Worm (Caenorhabditis elegans) whole organism, L1 larva: ENCODE measurements around the gene gpc-1.
A peak's percentile ranks its signal among the peaks of the same experiment; 100 is the strongest.

ENCODE experiments used
- C34B4.2 ChIP-seq: sonication (generic microtip); optimal IDR thresholded peaks from 2 replicates; lab custom pipeline; 2017; ENCODE audit warnings: mild to moderate bottlenecking, missing genetic modification characterization, missing compliant biosample characterization
- aha-1 ChIP-seq: fragments of 150-350 bp; optimal IDR thresholded peaks from 2 replicates; lab custom pipeline; 2014; ENCODE audit warnings: missing biosample characterization, missing genetic modification characterization
- alr-1 ChIP-seq: fragments of 200-800 bp; sonication (Bioruptor generic); optimal IDR thresholded peaks from 2 replicates; lab custom pipeline; 2018; ENCODE audit warnings: borderline replicate concordance, mild to moderate bottlenecking, missing genetic modification characterization, missing compliant biosample characterization
- aly-2 ChIP-seq: fragments of 150-350 bp; optimal IDR thresholded peaks from 2 replicates; lab custom pipeline; 2014; ENCODE audit warnings: missing biosample characterization, missing genetic modification characterization
- blmp-1 ChIP-seq: fragments of 150-350 bp; optimal IDR thresholded peaks from 2 replicates; lab custom pipeline; 2014; ENCODE audit warnings: missing biosample characterization, missing genetic modification characterization
- ceh-63 ChIP-seq: fragments of 200-800 bp; sonication (Bioruptor generic); optimal IDR thresholded peaks from 2 replicates; lab custom pipeline; 2018; ENCODE audit warnings: mild to moderate bottlenecking, missing genetic modification characterization, missing compliant biosample characterization
- ceh-90 ChIP-seq: sonication (generic microtip); optimal IDR thresholded peaks from 2 replicates; lab custom pipeline; 2016; ENCODE audit warnings: missing genetic modification characterization, missing compliant biosample characterization
- ces-1 ChIP-seq: fragments of 150-350 bp; optimal IDR thresholded peaks from 2 replicates; lab custom pipeline; 2014; ENCODE audit warnings: missing biosample characterization, missing genetic modification reagents, missing genetic modification characterization
- dsc-1 ChIP-seq: sonication (generic microtip); optimal IDR thresholded peaks from 2 replicates; lab custom pipeline; 2016; ENCODE audit warnings: mild to moderate bottlenecking, missing genetic modification characterization, missing compliant biosample characterization
- efl-1 ChIP-seq, 4 experiments: fragments of 150-350 bp; optimal IDR thresholded peaks in 3 of 4; peaks in 1 of 4; 1 replicate in 1 of 4; 2 replicates in 3 of 4; lab custom pipeline; 2014; ENCODE audit warnings: missing biosample characterization in 2 of 4, missing genetic modification characterization in 2 of 4, missing genetic modification reagents in 2 of 4
- egl-27 ChIP-seq, 2 experiments: fragments of 150-350 bp in 1 of 2; sonication (generic microtip); optimal IDR thresholded peaks; 3 replicates each; lab custom pipeline; 2017 to 2018; ENCODE audit warnings: missing biosample characterization in 2 of 2, missing genetic modification characterization in 2 of 2, missing genetic modification reagents in 2 of 2
- fkh-10 ChIP-seq: sonication (generic microtip); optimal IDR thresholded peaks from 2 replicates; lab custom pipeline; 2017; ENCODE audit warnings: missing biosample characterization, missing genetic modification reagents, missing genetic modification characterization
- fkh-8 ChIP-seq: sonication (generic microtip); optimal IDR thresholded peaks from 2 replicates; lab custom pipeline; 2016; ENCODE audit warnings: mild to moderate bottlenecking, missing genetic modification characterization, missing compliant biosample characterization
- fos-1 ChIP-seq: fragments of 150-350 bp; optimal IDR thresholded peaks from 2 replicates; lab custom pipeline; 2014; ENCODE audit warnings: missing biosample characterization, missing genetic modification characterization
- grh-1 ChIP-seq: fragments of 200-800 bp; sonication (Bioruptor generic); IDR thresholded peaks from 2 replicates; pipeline ENCODE4 v1.3.6; 2022; ENCODE audit warnings: missing genetic modification reagents, missing genetic modification characterization, missing compliant biosample characterization
- hlh-4 ChIP-seq: sonication (generic microtip); optimal IDR thresholded peaks from 2 replicates; lab custom pipeline; 2016; ENCODE audit warnings: mild to moderate bottlenecking, missing genetic modification characterization, missing compliant biosample characterization
- jun-1 ChIP-seq: fragments of 150-350 bp; optimal IDR thresholded peaks from 2 replicates; lab custom pipeline; 2014; ENCODE audit warnings: missing biosample characterization, missing genetic modification reagents, missing genetic modification characterization
- lin-14 ChIP-seq: fragments of 200-800 bp; sonication (Bioruptor generic); optimal IDR thresholded peaks from 2 replicates; lab custom pipeline; 2018; ENCODE audit warnings: mild to moderate bottlenecking, missing genetic modification characterization, moderate library complexity, missing compliant biosample characterization
- lin-15B ChIP-seq: fragments of 150-350 bp; sonication (generic microtip); optimal IDR thresholded peaks from 3 replicates; lab custom pipeline; 2014; ENCODE audit warnings: missing biosample characterization, missing genetic modification characterization
- lin-35 ChIP-seq, 2 experiments: fragments of 150-350 bp; optimal IDR thresholded peaks; 2 replicates each; lab custom pipeline; 2014; ENCODE audit warnings: missing biosample characterization in 2 of 2, missing genetic modification characterization in 2 of 2, missing genetic modification reagents in 2 of 2
- lin-39 ChIP-seq: fragments of 150-350 bp; optimal IDR thresholded peaks from 2 replicates; lab custom pipeline; 2014; ENCODE audit warnings: missing biosample characterization, missing genetic modification reagents, missing genetic modification characterization
- lir-3 ChIP-seq: sonication (generic microtip); optimal IDR thresholded peaks from 2 replicates; lab custom pipeline; 2016; ENCODE audit warnings: mild to moderate bottlenecking, missing genetic modification characterization, moderate library complexity, missing compliant biosample characterization; ENCODE audit not compliant: poor library complexity
- lsy-2 ChIP-seq, 2 experiments: fragments of 150-350 bp; optimal IDR thresholded peaks; 2 replicates each; lab custom pipeline; 2014; ENCODE audit warnings: missing biosample characterization in 2 of 2, missing genetic modification characterization in 2 of 2
- mab-9 ChIP-seq: fragments of 200-800 bp; sonication (Bioruptor generic); IDR thresholded peaks from 2 replicates; pipeline ENCODE4 v1.3.6; 2022; ENCODE audit warnings: missing genetic modification reagents, missing genetic modification characterization, missing compliant biosample characterization
- mef-2 ChIP-seq: fragments of 150-350 bp; optimal IDR thresholded peaks from 2 replicates; lab custom pipeline; 2014; ENCODE audit warnings: missing biosample characterization, missing genetic modification characterization
- nhr-11 ChIP-seq: fragments of 150-350 bp; optimal IDR thresholded peaks from 2 replicates; lab custom pipeline; 2014; ENCODE audit warnings: missing biosample characterization, missing genetic modification characterization
- nhr-20 ChIP-seq: sonication (generic microtip); optimal IDR thresholded peaks from 2 replicates; lab custom pipeline; 2016; ENCODE audit warnings: mild to moderate bottlenecking, missing genetic modification characterization, missing compliant biosample characterization
- nhr-237 ChIP-seq: fragments of 150-350 bp; optimal IDR thresholded peaks from 2 replicates; lab custom pipeline; 2014; ENCODE audit warnings: missing biosample characterization, missing genetic modification characterization
- nhr-47 ChIP-seq: sonication (generic microtip); optimal IDR thresholded peaks from 2 replicates; lab custom pipeline; 2016; ENCODE audit warnings: mild to moderate bottlenecking, missing genetic modification characterization, moderate library complexity, missing compliant biosample characterization
- nhr-71 ChIP-seq: sonication (generic microtip); optimal IDR thresholded peaks from 2 replicates; lab custom pipeline; 2016; ENCODE audit warnings: mild to moderate bottlenecking, missing genetic modification characterization, moderate library complexity, missing compliant biosample characterization
- rnt-1 ChIP-seq: sonication (generic microtip); optimal IDR thresholded peaks from 2 replicates; lab custom pipeline; 2016; ENCODE audit warnings: mild to moderate bottlenecking, missing genetic modification characterization, moderate library complexity, missing compliant biosample characterization
- snu-23 ChIP-seq: sonication (generic microtip); optimal IDR thresholded peaks from 2 replicates; lab custom pipeline; 2016; ENCODE audit warnings: missing genetic modification characterization, missing compliant biosample characterization
- sup-37 ChIP-seq: fragments of 200-800 bp; sonication (Bioruptor generic); optimal IDR thresholded peaks from 2 replicates; lab custom pipeline; 2018; ENCODE audit warnings: mild to moderate bottlenecking, missing genetic modification characterization, missing compliant biosample characterization
- swsn-7 ChIP-seq: sonication (generic microtip); optimal IDR thresholded peaks from 2 replicates; lab custom pipeline; 2016; ENCODE audit warnings: missing genetic modification characterization, missing compliant biosample characterization
- unc-130 ChIP-seq: fragments of 150-350 bp; optimal IDR thresholded peaks from 2 replicates; lab custom pipeline; 2017; ENCODE audit warnings: missing biosample characterization, missing genetic modification characterization, inconsistent platforms
- unc-30 ChIP-seq: sonication (generic microtip); optimal IDR thresholded peaks from 2 replicates; lab custom pipeline; 2017; ENCODE audit warnings: missing biosample characterization, missing genetic modification characterization
- unc-62 ChIP-seq: fragments of 150-350 bp; optimal IDR thresholded peaks from 2 replicates; lab custom pipeline; 2014; ENCODE audit warnings: missing biosample characterization, missing genetic modification reagents, missing genetic modification characterization
- zag-1 ChIP-seq: fragments of 150-350 bp; optimal IDR thresholded peaks from 2 replicates; lab custom pipeline; 2014; ENCODE audit warnings: missing biosample characterization, missing genetic modification characterization
- zip-4 ChIP-seq: fragments of 200-800 bp; sonication (Bioruptor generic); optimal IDR thresholded peaks from 2 replicates; lab custom pipeline; 2018; ENCODE audit warnings: mild to moderate bottlenecking, missing genetic modification characterization, moderate library complexity, missing compliant biosample characterization

The gpc-1 gene

DNA sequence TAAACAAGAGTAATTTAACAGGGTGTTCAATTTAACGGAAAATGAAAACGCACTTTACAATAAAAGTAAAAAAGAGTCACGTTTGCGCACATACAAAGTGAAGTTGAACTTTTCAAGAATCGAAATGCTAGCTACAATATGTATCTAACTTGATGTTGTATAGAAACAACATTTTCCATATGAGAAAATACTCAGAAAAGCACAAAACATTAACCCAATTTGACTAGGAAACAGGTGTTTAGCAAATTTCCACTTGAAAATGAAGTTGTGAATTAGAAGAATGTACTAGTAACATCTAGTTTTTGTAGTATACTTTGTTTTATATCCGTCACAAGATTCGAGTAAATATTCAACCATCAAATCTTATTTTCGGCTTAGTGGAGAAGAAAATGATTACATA, at the start of gene gpc-1:
TSS of gene gpc-1 (minus strand) at position 117 of the 400 bp plus-strand sequence.
- TF ChIP-seq mef-2 (tag; lab: Kevin White, UChicago) (no peak), nhr-237 (tag; lab: Kevin White, UChicago) (no peak), lsy-2 (tag; optimal IDR thresholded peaks at IDR 0.05; lab: Kevin White, UChicago) (peak in 1 of 2 experiments; percentile 29), nhr-11 (tag; lab: Kevin White, UChicago) (peak; percentile 3), lin-35 (GFP tag; optimal IDR thresholded peaks at IDR 0.05; lab: Kevin White, UChicago) (no peak), hlh-4 (tag; lab: Kevin White, UChicago) (peak; percentile 38), fkh-8 (tag; lab: Kevin White, UChicago) (peak; percentile 78), lin-14 (GFP tag; lab: Kevin White, UChicago) (no peak), dsc-1 (peak; percentile 14), C34B4.2 (tag; lab: Kevin White, UChicago) (no peak), nhr-71 (tag; lab: Kevin White, UChicago) (peak; percentile 52), alr-1 (tag; lab: Kevin White, UChicago) (no peak), rnt-1 (tag; lab: Kevin White, UChicago) (no peak), blmp-1 (tag; lab: Kevin White, UChicago) (no peak), efl-1 (optimal IDR thresholded peaks at IDR 0.05; lab: Kevin White, UChicago) (no peak), efl-1 (GFP tag; optimal IDR thresholded peaks at IDR 0.05 in 1 of 2; lab: Kevin White, UChicago) (peak in 1 of 2 experiments; percentile 52), lin-15B (tag; lab: Kevin White, UChicago) (no peak), zip-4 (no peak), fkh-10 (GFP tag; lab: Kevin White, UChicago) (no peak), lir-3 (tag; lab: Kevin White, UChicago) (no peak), ceh-63 (no peak), nhr-20 (tag; lab: Kevin White, UChicago) (no peak), unc-130 (tag; lab: Kevin White, UChicago) (no peak), sup-37 (GFP tag; lab: Kevin White, UChicago) (no peak), unc-30 (tag; lab: Kevin White, UChicago) (no peak), nhr-47 (tag; lab: Kevin White, UChicago) (peak; percentile 44), fos-1 (tag; lab: Kevin White, UChicago) (no peak), aha-1 (tag; lab: Kevin White, UChicago) (no peak), swsn-7 (tag; lab: Kevin White, UChicago) (peak; percentile 2), unc-62 (GFP tag; lab: Kevin White, UChicago) (no peak), egl-27 (tag; optimal IDR thresholded peaks at IDR 0.05; lab: Kevin White, UChicago) (no peak)
- TF ChIP-seq, all 84 proteins: peak for 9

DNA sequence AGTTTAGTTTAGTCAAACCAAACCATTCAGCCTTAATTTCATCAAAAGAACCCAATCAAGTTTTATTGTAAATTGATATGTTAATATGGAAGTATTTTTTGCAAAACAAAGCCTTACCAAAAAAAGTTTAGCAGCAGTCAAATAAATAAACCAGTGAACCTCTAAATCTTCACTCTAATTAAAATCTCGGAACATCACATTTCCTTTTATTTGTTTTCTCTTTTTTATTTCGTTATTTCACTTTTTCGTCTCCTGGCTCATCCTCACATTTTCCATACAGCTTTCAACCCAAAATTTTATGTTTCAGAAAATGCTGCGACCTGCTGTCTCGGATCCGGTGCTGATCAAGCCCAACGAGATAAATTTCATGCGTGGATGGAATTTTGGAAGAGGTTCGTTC, 45.2 kb upstream of the gpc-1 start, which contains the start of gene C34E7.3:
TSS of gene C34E7.3 (plus strand) at position 301 of the 400 bp plus-strand sequence.
- TF ChIP-seq ceh-90 (tag; lab: Kevin White, UChicago) = no peak
- no peak for TF ChIP-seq hlh-4 (tag; lab: Kevin White, UChicago)
- TF ChIP-seq dsc-1 = no peak
- TF ChIP-seq ces-1 (GFP tag; lab: Kevin White, UChicago) = no peak
- no peak for TF ChIP-seq snu-23 (GFP tag; lab: Kevin White, UChicago)
- TF ChIP-seq lir-3 (tag; lab: Kevin White, UChicago) = no peak
- no peak for TF ChIP-seq rnt-1 (tag; lab: Kevin White, UChicago)
- TF ChIP-seq mab-9 (GFP tag; lab: Robert Waterston, UW) = no peak
- TF ChIP-seq aly-2 (tag; lab: Kevin White, UChicago) = no peak
- TF ChIP-seq alr-1 (tag; lab: Kevin White, UChicago) = no peak
- TF ChIP-seq jun-1 = no peak
- no peak for TF ChIP-seq fkh-10 (GFP tag; lab: Kevin White, UChicago)
- TF ChIP-seq efl-1 (optimal IDR thresholded peaks at IDR 0.05; lab: Kevin White, UChicago) = no peak
- no peak for TF ChIP-seq efl-1 (GFP tag; optimal IDR thresholded peaks at IDR 0.05 in 1 of 2; lab: Kevin White, UChicago)
- no peak for TF ChIP-seq zag-1 (tag; lab: Kevin White, UChicago)
- TF ChIP-seq grh-1 (GFP tag; lab: Robert Waterston, UW) = no peak
- no peak for TF ChIP-seq lin-39
